Worm (Caenorhabditis elegans) whole organism, L4 larva: ENCODE data around the gene srbc-16.
A peak's percentile ranks its signal among the peaks of the same experiment; 100 is the strongest.

Experiments used
- F10B5.3 ChIP-seq: sonication (generic microtip); optimal IDR thresholded peaks from 2 replicates; lab custom pipeline; 2016; ENCODE audit warnings: mild to moderate bottlenecking, missing genetic modification characterization, missing compliant biosample characterization
- F37D6.2 ChIP-seq: sonication (generic microtip); optimal IDR thresholded peaks from 2 replicates; lab custom pipeline; 2016; ENCODE audit warnings: mild to moderate bottlenecking, missing genetic modification characterization, missing compliant biosample characterization
- F44E2.7 ChIP-seq: fragments of 200-800 bp; sonication (Bioruptor generic); IDR thresholded peaks from 2 replicates; pipeline ENCODE4 v2.1.2; 2022; ENCODE audit warnings: missing genetic modification characterization, missing compliant biosample characterization
- F49E8.2 ChIP-seq: sonication (generic microtip); optimal IDR thresholded peaks from 2 replicates; lab custom pipeline; 2016; ENCODE audit warnings: missing compliant biosample characterization, mild to moderate bottlenecking, missing genetic modification characterization, borderline replicate concordance
- Y105C5A.15 ChIP-seq: fragments of 200-800 bp; sonication (Bioruptor generic); IDR thresholded peaks from 2 replicates; pipeline ENCODE4 v1.3.6; 2022; ENCODE audit warnings: missing genetic modification characterization, missing compliant biosample characterization
- Y48G9A.11 ChIP-seq: fragments of 200-800 bp; sonication (Bioruptor generic); IDR thresholded peaks from 2 replicates; pipeline ENCODE4 v1.3.6; 2022; ENCODE audit warnings: missing genetic modification reagents, missing genetic modification characterization, missing compliant biosample characterization
- ama-1 ChIP-seq: fragments of 150-350 bp; optimal IDR thresholded peaks from 2 replicates; lab custom pipeline; 2014; ENCODE audit warnings: inconsistent platforms, mixed read lengths
- arid-1 ChIP-seq: fragments of 200-800 bp; sonication (Bioruptor generic); conservative IDR thresholded peaks from 2 replicates; pipeline ENCODE4 v1.3.6; 2022; ENCODE audit warnings: missing genetic modification reagents, missing genetic modification characterization, missing compliant biosample characterization
- ceh-20 ChIP-seq: fragments of 200-800 bp; sonication (Bioruptor generic); IDR thresholded peaks from 2 replicates; pipeline ENCODE4 v1.3.6; 2022; ENCODE audit warnings: missing genetic modification reagents, missing genetic modification characterization, missing compliant biosample characterization
- daf-12 ChIP-seq: fragments of 150-350 bp; optimal IDR thresholded peaks from 2 replicates; lab custom pipeline; 2014; ENCODE audit warnings: missing biosample characterization, missing genetic modification reagents, missing genetic modification characterization
- daf-16 ChIP-seq, 3 experiments: sonication (generic microtip); optimal IDR thresholded peaks; 2 replicates each; lab custom pipeline; 2016 to 2017; ENCODE audit warnings: missing genetic modification characterization in 3 of 3, missing genetic modification reagents in 3 of 3, mild to moderate bottlenecking in 2 of 3, missing compliant biosample characterization in 2 of 3, missing biosample characterization in 1 of 3, moderate library complexity in 1 of 3
- daf-19 ChIP-seq: fragments of 200-800 bp; sonication (Bioruptor generic); conservative IDR thresholded peaks from 2 replicates; pipeline ENCODE4 v1.3.6; 2022; ENCODE audit warnings: missing genetic modification characterization, missing compliant biosample characterization
- duxl-1 ChIP-seq: sonication (generic microtip); optimal IDR thresholded peaks from 2 replicates; lab custom pipeline; 2016; ENCODE audit warnings: mild to moderate bottlenecking, missing genetic modification characterization, moderate library complexity, missing compliant biosample characterization; ENCODE audit not compliant: poor library complexity
- dve-1 ChIP-seq: sonication (generic microtip); optimal IDR thresholded peaks from 2 replicates; lab custom pipeline; 2017; ENCODE audit warnings: antibody characterized with exemption, mild to moderate bottlenecking, missing genetic modification characterization, missing compliant biosample characterization; ENCODE audit not compliant: insufficient read depth
- egl-27 ChIP-seq: sonication (generic microtip); optimal IDR thresholded peaks from 3 replicates; lab custom pipeline; 2017; ENCODE audit warnings: missing biosample characterization, missing genetic modification reagents, missing genetic modification characterization
- egl-43 ChIP-seq: fragments of 200-800 bp; sonication (Bioruptor generic); IDR thresholded peaks from 2 replicates; pipeline ENCODE4 v1.3.6; 2022; ENCODE audit warnings: missing genetic modification reagents, missing genetic modification characterization, missing compliant biosample characterization
- fkh-10 ChIP-seq: fragments of 150-350 bp; optimal IDR thresholded peaks from 2 replicates; lab custom pipeline; 2014; ENCODE audit warnings: missing biosample characterization, missing genetic modification reagents, missing genetic modification characterization
- hif-1 ChIP-seq, 2 experiments: sonication (generic microtip); optimal IDR thresholded peaks; 2 replicates each; lab custom pipeline; 2016 to 2017; ENCODE audit warnings: missing compliant biosample characterization in 2 of 2, missing genetic modification characterization in 2 of 2, missing genetic modification reagents in 2 of 2, missing genotype in 2 of 2, mild to moderate bottlenecking in 1 of 2
- hlh-11 ChIP-seq: fragments of 200-800 bp; sonication (Bioruptor generic); optimal IDR thresholded peaks from 2 replicates; lab custom pipeline; 2018; ENCODE audit warnings: mild to moderate bottlenecking, missing genetic modification characterization, missing compliant biosample characterization
- hlh-30 ChIP-seq: sonication (generic microtip); optimal IDR thresholded peaks from 2 replicates; lab custom pipeline; 2017; ENCODE audit warnings: antibody characterized with exemption, mild to moderate bottlenecking, missing genetic modification characterization, missing compliant biosample characterization; ENCODE audit not compliant: insufficient read depth
- lim-7 ChIP-seq: fragments of 200-800 bp; sonication (Bioruptor generic); IDR thresholded peaks from 2 replicates; pipeline ENCODE4 v1.3.6; 2022; ENCODE audit warnings: missing genetic modification characterization, missing compliant biosample characterization
- lin-1 ChIP-seq: fragments of 200-800 bp; sonication (Bioruptor generic); IDR thresholded peaks from 2 replicates; pipeline ENCODE4 v1.3.6; 2022; ENCODE audit warnings: missing genetic modification reagents, missing genetic modification characterization, missing compliant biosample characterization
- lin-13 ChIP-seq: fragments of 150-350 bp; optimal IDR thresholded peaks from 2 replicates; lab custom pipeline; 2014; ENCODE audit warnings: missing biosample characterization, missing genetic modification reagents, missing genetic modification characterization
- lin-29 ChIP-seq: fragments of 200-800 bp; sonication (Bioruptor generic); IDR thresholded peaks from 2 replicates; pipeline ENCODE4 v1.3.6; 2022; ENCODE audit warnings: missing genetic modification reagents, missing genetic modification characterization, missing compliant biosample characterization
- madf-9 ChIP-seq: fragments of 200-800 bp; sonication (Bioruptor generic); conservative IDR thresholded peaks from 2 replicates; pipeline ENCODE4 v1.3.6; 2022; ENCODE audit warnings: missing genetic modification reagents, missing genetic modification characterization, missing compliant biosample characterization
- mdl-1 ChIP-seq, 2 experiments: fragments of 150-350 bp in 1 of 2; sonication (generic microtip) in 1 of 2; optimal IDR thresholded peaks; 2 replicates each; lab custom pipeline; 2014 to 2017; ENCODE audit warnings: missing biosample characterization in 2 of 2, missing genetic modification characterization in 2 of 2
- mes-2 ChIP-seq: sonication (generic microtip); optimal IDR thresholded peaks from 2 replicates; lab custom pipeline; 2016; ENCODE audit warnings: missing genotype, mild to moderate bottlenecking, missing genetic modification characterization, missing compliant biosample characterization; ENCODE audit not compliant: poor library complexity, severe bottlenecking
- mxl-3 ChIP-seq: fragments of 200-800 bp; sonication (Bioruptor generic); optimal IDR thresholded peaks from 2 replicates; lab custom pipeline; 2018; ENCODE audit warnings: mild to moderate bottlenecking, missing genetic modification characterization, missing compliant biosample characterization
- nhr-11 ChIP-seq: fragments of 150-350 bp; optimal IDR thresholded peaks from 2 replicates; lab custom pipeline; 2014; ENCODE audit warnings: missing biosample characterization, missing genetic modification characterization
- nhr-111 ChIP-seq: fragments of 200-800 bp; sonication (Bioruptor generic); optimal IDR thresholded peaks from 2 replicates; lab custom pipeline; 2018; ENCODE audit warnings: mild to moderate bottlenecking, missing genetic modification characterization, missing compliant biosample characterization
- nhr-28 ChIP-seq: fragments of 150-350 bp; optimal IDR thresholded peaks from 2 replicates; lab custom pipeline; 2014; ENCODE audit warnings: missing biosample characterization, missing genetic modification characterization
- nhr-42 ChIP-seq: fragments of 200-800 bp; sonication (Bioruptor generic); IDR thresholded peaks from 2 replicates; pipeline ENCODE4 v1.3.6; 2022; ENCODE audit warnings: missing genetic modification characterization, missing compliant biosample characterization
- nhr-48 ChIP-seq: sonication (generic microtip); optimal IDR thresholded peaks from 2 replicates; lab custom pipeline; 2016; ENCODE audit warnings: mild to moderate bottlenecking, missing genetic modification characterization, missing compliant biosample characterization
- nhr-6 ChIP-seq: fragments of 150-350 bp; optimal IDR thresholded peaks from 2 replicates; lab custom pipeline; 2014; ENCODE audit warnings: missing biosample characterization, missing genetic modification characterization
- php-3 ChIP-seq: fragments of 200-800 bp; sonication (Bioruptor generic); IDR thresholded peaks from 2 replicates; pipeline ENCODE4 v1.3.6; 2022; ENCODE audit warnings: missing genetic modification reagents, missing genetic modification characterization, missing compliant biosample characterization
- pqm-1 ChIP-seq: sonication (generic microtip); optimal IDR thresholded peaks from 2 replicates; lab custom pipeline; 2017; ENCODE audit warnings: missing biosample characterization, missing genetic modification characterization
- unc-130 ChIP-seq: sonication (generic microtip); optimal IDR thresholded peaks from 2 replicates; lab custom pipeline; 2016; ENCODE audit warnings: missing genetic modification reagents, missing genetic modification characterization, missing compliant biosample characterization
- vab-7 ChIP-seq: fragments of 200-800 bp; sonication (Bioruptor generic); IDR thresholded peaks from 2 replicates; pipeline ENCODE4 v1.3.6; 2022; ENCODE audit warnings: missing genetic modification reagents, missing genetic modification characterization, missing compliant biosample characterization
- zfp-3 ChIP-seq: fragments of 200-800 bp; sonication (Bioruptor generic); conservative IDR thresholded peaks from 2 replicates; pipeline ENCODE4 v1.3.6; 2022; ENCODE audit warnings: missing genetic modification reagents, missing genetic modification characterization, missing compliant biosample characterization
- zip-2 ChIP-seq: fragments of 150-350 bp; optimal IDR thresholded peaks from 2 replicates; lab custom pipeline; 2014; ENCODE audit warnings: missing biosample characterization, missing genetic modification characterization
- ztf-11 ChIP-seq: fragments of 150-350 bp; optimal IDR thresholded peaks from 2 replicates; lab custom pipeline; 2014; ENCODE audit warnings: missing biosample characterization, missing genetic modification characterization

The srbc-16 gene

ce11 chrV:2201240-2201639 lies 19.4 kb downstream of the srbc-16 start, which contains the start of gene cyp-32B1 (continued):
- TF ChIP-seq nhr-6 (tag; lab: Kevin White, UChicago): no peak
- no peak for TF ChIP-seq egl-27 (tag; lab: Kevin White, UChicago)
- TF ChIP-seq hif-1 (tag; optimal IDR thresholded peaks at IDR 0.05; lab: Kevin White, UChicago): no peak
- TF ChIP-seq nhr-11 (tag; lab: Kevin White, UChicago): no peak
- no peak for TF ChIP-seq ama-1 (lab: Kevin White, UChicago)
- TF ChIP-seq unc-130 (GFP tag; lab: Kevin White, UChicago): no peak
- no peak for TF ChIP-seq madf-9 (GFP tag; lab: Robert Waterston, UW)
- TF ChIP-seq lin-1 (GFP tag; lab: Robert Waterston, UW): no peak
- no peak for TF ChIP-seq ztf-11 (tag; lab: Kevin White, UChicago)
- peak in 1 of 2 experiments; percentile 15 for TF ChIP-seq mdl-1 (tag; optimal IDR thresholded peaks at IDR 0.05; lab: Kevin White, UChicago)
- TF ChIP-seq php-3 (GFP tag; lab: Robert Waterston, UW): 0 out of 2 replicates have a peak, but pooled peaks have one; percentile 35
- TF ChIP-seq nhr-111 (GFP tag; lab: Kevin White, UChicago): no peak
- no peak for TF ChIP-seq daf-12 (tag; lab: Kevin White, UChicago)
- no peak for TF ChIP-seq mxl-3 (GFP tag; lab: Kevin White, UChicago)
- no peak for TF ChIP-seq lim-7
- TF ChIP-seq dve-1 (tag; lab: Kevin White, UChicago): peak; percentile 52
- no peak for TF ChIP-seq Y48G9A.11 (GFP tag; lab: Robert Waterston, UW)
- TF ChIP-seq daf-16 (GFP tag; optimal IDR thresholded peaks at IDR 0.05; lab: Kevin White, UChicago): no peak
- TF ChIP-seq daf-16 (tag; optimal IDR thresholded peaks at IDR 0.05; lab: Kevin White, UChicago): peak; percentile 67
- no peak for TF ChIP-seq hlh-30 (tag; lab: Kevin White, UChicago)
- TF ChIP-seq pqm-1: peak; percentile 29
- TF ChIP-seq F10B5.3 (tag; lab: Kevin White, UChicago): no peak
- TF ChIP-seq lin-29: no peak
- no peak for TF ChIP-seq duxl-1 (tag; lab: Kevin White, UChicago)

ce11 chrV:2204080-2204479 lies 22.2 kb downstream of the srbc-16 start, which contains the start of gene cyp-33C12:
cyp-33C12 (minus strand) TSS chrV:2204400.
- no peak for TF ChIP-seq egl-43 (GFP tag; lab: Robert Waterston, UW)

- TF ChIP-seq daf-19 (GFP tag; lab: Robert Waterston, UW) (no peak), F44E2.7 (GFP tag; lab: Robert Waterston, UW) (no peak), lin-13 (GFP tag; lab: Kevin White, UChicago) (no peak), zip-2 (tag; lab: Kevin White, UChicago) (no peak), zfp-3 (GFP tag; lab: Robert Waterston, UW) (no peak), Y105C5A.15 (no peak), nhr-48 (tag; lab: Kevin White, UChicago) (no peak), Y48G9A.11 (GFP tag; lab: Robert Waterston, UW) (no peak), nhr-42 (no peak), ceh-20 (GFP tag; lab: Robert Waterston, UW) (no peak), hlh-11 (tag; lab: Kevin White, UChicago) (no peak), daf-12 (tag; lab: Kevin White, UChicago) (no peak), vab-7 (GFP tag; lab: Robert Waterston, UW) (no peak), fkh-10 (GFP tag; lab: Kevin White, UChicago) (no peak), arid-1 (no peak), F49E8.2 (tag; lab: Kevin White, UChicago) (no peak), lin-29 (no peak), nhr-28 (tag; lab: Kevin White, UChicago) (no peak), F37D6.2 (no peak), mes-2 (tag; lab: Kevin White, UChicago) (no peak)
Measured at ce11 chrV:2206181-2206580, 24.3 kb downstream of the srbc-16 start, which contains the start of gene srt-40. srt-40 (minus strand) TSS chrV:2206281.
